Worm (Caenorhabditis elegans) whole organism, L3 larva: Measurements from ENCODE around the gene F59A6.2.

Experiments used
- daf-12 ChIP-seq: fragments of 150-350 bp; optimal IDR thresholded peaks from 2 replicates; lab custom pipeline; 2014; ENCODE audit warnings: missing biosample characterization, missing genetic modification reagents, missing genetic modification characterization
- lin-15B ChIP-seq: fragments of 150-350 bp; optimal IDR thresholded peaks from 2 replicates; lab custom pipeline; 2014; ENCODE audit warnings: missing biosample characterization, missing genetic modification characterization
- unc-62 ChIP-seq: fragments of 150-350 bp; sonication (generic microtip); optimal IDR thresholded peaks from 4 replicates; lab custom pipeline; 2014; ENCODE audit warnings: missing biosample characterization, missing genetic modification reagents, missing genetic modification characterization

DNA sequence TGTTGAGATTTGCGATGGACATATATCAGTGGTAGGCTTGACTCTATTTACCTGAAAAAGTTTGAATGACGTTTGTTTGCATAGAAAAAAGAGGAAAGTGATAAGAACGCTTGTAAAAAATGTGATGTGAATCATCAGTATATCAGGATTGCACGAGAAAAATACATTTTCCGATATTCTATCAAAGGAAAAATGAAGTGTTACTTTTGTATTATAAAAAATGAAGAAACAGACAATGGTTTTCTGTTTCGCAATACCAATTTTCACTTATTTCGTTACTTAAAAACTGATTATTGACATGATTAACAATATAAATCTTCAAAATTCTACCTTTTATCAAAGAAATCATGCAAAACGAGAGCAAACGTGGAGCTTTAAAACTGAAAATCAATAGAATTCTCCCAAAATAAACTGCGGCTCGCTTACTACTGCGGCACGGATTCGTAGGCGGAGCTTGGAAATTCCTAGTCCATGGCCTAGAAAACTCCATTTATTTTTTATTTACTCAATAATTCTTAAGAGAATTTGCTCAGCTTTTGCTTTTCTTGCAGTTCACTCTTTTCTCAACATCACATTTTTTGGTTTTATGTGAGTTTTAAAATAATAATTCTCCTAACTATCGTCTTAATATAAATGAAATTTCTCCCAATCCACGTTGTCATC is 20.8 kb upstream of the F59A6.2 start, which contains the start of the genes eif-1 and vps-24:
- no peak for TF ChIP-seq daf-12
- peak; percentile 73 for TF ChIP-seq lin-15B (tag; lab: Kevin White, UChicago)
- no peak for TF ChIP-seq unc-62 (GFP tag; lab: Kevin White, UChicago)
